Fruit fly (Drosophila melanogaster) whole organism, embryonic: Measurements from ENCODE around the gene CheA75a.

Source experiments
- Abd-B ChIP-seq: fragments of 200-800 bp; sonication (Bioruptor generic); optimal IDR thresholded peaks from 2 replicates; lab custom pipeline; 2018; ENCODE audit warnings: missing biosample characterization, mild to moderate bottlenecking, missing genetic modification characterization, moderate library complexity
- Asciz ChIP-seq: fragments of 200-800 bp; sonication (Bioruptor generic); optimal IDR thresholded peaks from 2 replicates; lab custom pipeline; 2017; ENCODE audit warnings: missing biosample characterization, mild to moderate bottlenecking, missing genetic modification characterization, missing genetic modification reagents
- CG11723 ChIP-seq: fragments of 200-800 bp; sonication (Bioruptor generic); optimal IDR thresholded peaks from 2 replicates; lab custom pipeline; 2017; ENCODE audit warnings: missing biosample characterization, mild to moderate bottlenecking, missing genetic modification characterization
- CG12744 ChIP-seq: fragments of 200-800 bp; sonication (Bioruptor generic); optimal IDR thresholded peaks from 2 replicates; lab custom pipeline; 2016; ENCODE audit warnings: missing biosample characterization, missing genetic modification characterization
- CG14014 ChIP-seq: fragments of 200-800 bp; sonication (Bioruptor generic); IDR thresholded peaks from 2 replicates; pipeline ENCODE4 v1.3.6; 2022; ENCODE audit warnings: missing biosample characterization, missing genetic modification characterization
- CG15696 ChIP-seq: fragments of 200-800 bp; sonication (Bioruptor generic); optimal IDR thresholded peaks from 2 replicates; lab custom pipeline; 2019; ENCODE audit warnings: missing biosample characterization, mild to moderate bottlenecking, missing genetic modification characterization, moderate library complexity
- CG16815 ChIP-seq: fragments of 200-800 bp; sonication (Bioruptor generic); optimal IDR thresholded peaks from 3 replicates; lab custom pipeline; 2017; ENCODE audit warnings: missing biosample characterization, mild to moderate bottlenecking, missing genetic modification characterization
- CG17328 ChIP-seq: fragments of 200-800 bp; sonication (Bioruptor generic); IDR thresholded peaks from 2 replicates; pipeline ENCODE4 v1.3.6; 2022; ENCODE audit warnings: missing biosample characterization, missing genetic modification characterization
- CG2199 ChIP-seq: fragments of 200-800 bp; sonication (Bioruptor generic); IDR thresholded peaks from 3 replicates; pipeline ENCODE4 v1.3.6; 2022; ENCODE audit warnings: missing biosample characterization, missing genetic modification characterization
- CG30403 ChIP-seq: fragments of 200-800 bp; sonication (Bioruptor generic); optimal IDR thresholded peaks from 3 replicates; lab custom pipeline; 2016; ENCODE audit warnings: missing biosample characterization, missing genetic modification characterization
- CG30431 ChIP-seq: fragments of 200-800 bp; sonication (Bioruptor generic); optimal IDR thresholded peaks from 2 replicates; lab custom pipeline; 2017; ENCODE audit warnings: missing biosample characterization, missing genetic modification characterization
- CG31224 ChIP-seq: fragments of 200-800 bp; sonication (Bioruptor generic); IDR thresholded peaks from 2 replicates; pipeline ENCODE4 v1.3.6; 2022; ENCODE audit warnings: missing biosample characterization, missing genetic modification characterization
- CG31365 ChIP-seq: fragments of 200-800 bp; sonication (Bioruptor generic); optimal IDR thresholded peaks from 2 replicates; lab custom pipeline; 2018; ENCODE audit warnings: missing biosample characterization, mild to moderate bottlenecking, missing genetic modification characterization
- CG32532 ChIP-seq: fragments of 200-800 bp; sonication (Bioruptor generic); IDR thresholded peaks from 2 replicates; pipeline ENCODE4 v1.3.6; 2022; ENCODE audit warnings: missing biosample characterization, missing genetic modification characterization
- CG32772 ChIP-seq: fragments of 200-800 bp; sonication (Bioruptor generic); IDR thresholded peaks from 2 replicates; pipeline ENCODE4 v1.3.6; 2022; ENCODE audit warnings: missing biosample characterization, missing genetic modification characterization
- CG3281 ChIP-seq: fragments of 200-800 bp; sonication (Bioruptor generic); optimal IDR thresholded peaks from 3 replicates; lab custom pipeline; 2017; ENCODE audit warnings: missing biosample characterization, mild to moderate bottlenecking, missing genetic modification characterization
- CG3847 ChIP-seq: fragments of 200-800 bp; sonication (Bioruptor generic); IDR thresholded peaks from 2 replicates; pipeline ENCODE4 v1.3.6; 2022; ENCODE audit warnings: missing biosample characterization, missing genetic modification characterization
- CG5245 ChIP-seq: fragments of 200-800 bp; sonication (Bioruptor generic); optimal IDR thresholded peaks from 3 replicates; lab custom pipeline; 2016; ENCODE audit warnings: missing biosample characterization, missing genetic modification characterization
- CG6791 ChIP-seq: fragments of 200-800 bp; sonication (Bioruptor generic); IDR thresholded peaks from 3 replicates; pipeline ENCODE4 v1.3.6; 2022; ENCODE audit warnings: missing biosample characterization, missing genetic modification characterization; ENCODE audit not compliant: partially characterized antibody
- CG6854 ChIP-seq: fragments of 200-800 bp; sonication (Bioruptor generic); optimal IDR thresholded peaks from 3 replicates; lab custom pipeline; 2017; ENCODE audit warnings: missing biosample characterization, mild to moderate bottlenecking, missing genetic modification characterization
- CG8281 ChIP-seq: fragments of 200-800 bp; sonication (Bioruptor generic); optimal IDR thresholded peaks from 2 replicates; lab custom pipeline; 2018; ENCODE audit warnings: missing biosample characterization, mild to moderate bottlenecking, missing genetic modification characterization, moderate library complexity
- CG8359 ChIP-seq: fragments of 200-800 bp; sonication (Bioruptor generic); optimal IDR thresholded peaks from 2 replicates; lab custom pipeline; 2017; ENCODE audit warnings: missing biosample characterization, mild to moderate bottlenecking, missing genetic modification characterization, borderline replicate concordance
- CG9932 ChIP-seq: fragments of 200-800 bp; sonication (Bioruptor generic); IDR thresholded peaks from 2 replicates; pipeline ENCODE4 v1.3.6; 2022; ENCODE audit warnings: missing biosample characterization, missing genetic modification characterization
- CkIIα-i1 ChIP-seq: fragments of 200-800 bp; sonication (Bioruptor generic); IDR thresholded peaks from 2 replicates; pipeline ENCODE4 v1.3.6; 2022; ENCODE audit warnings: missing biosample characterization, missing genetic modification characterization
- Dll ChIP-seq: fragments of 200-800 bp; sonication (Bioruptor generic); IDR thresholded peaks from 4 replicates; pipeline ENCODE4 v1.3.6; 2022; ENCODE audit warnings: missing biosample characterization, missing genetic modification characterization; ENCODE audit not compliant: partially characterized antibody
- Fer1 ChIP-seq: fragments of 200-800 bp; sonication (Bioruptor generic); optimal IDR thresholded peaks from 2 replicates; lab custom pipeline; 2017; ENCODE audit warnings: missing biosample characterization, mild to moderate bottlenecking, missing genetic modification characterization
- HLHmδ ChIP-seq: fragments of 200-800 bp; sonication (Bioruptor generic); optimal IDR thresholded peaks from 2 replicates; lab custom pipeline; 2018; ENCODE audit warnings: missing biosample characterization, mild to moderate bottlenecking, missing genetic modification characterization, moderate library complexity
- MTF-1 ChIP-seq: fragments of 200-800 bp; sonication (Bioruptor generic); optimal IDR thresholded peaks from 2 replicates; lab custom pipeline; 2018; ENCODE audit warnings: missing biosample characterization, mild to moderate bottlenecking, missing genetic modification characterization, borderline replicate concordance
- Nf-YA ChIP-seq: fragments of 200-800 bp; sonication (Bioruptor generic); IDR thresholded peaks from 2 replicates; pipeline ENCODE4 v1.3.6; 2022; ENCODE audit warnings: missing biosample characterization, missing genetic modification characterization
- Sox100B ChIP-seq: fragments of 200-800 bp; sonication (Bioruptor generic); optimal IDR thresholded peaks from 3 replicates; lab custom pipeline; 2018; ENCODE audit warnings: missing biosample characterization, mild to moderate bottlenecking, missing genetic modification characterization
- bab2 ChIP-seq: fragments of 200-800 bp; sonication (Bioruptor generic); optimal IDR thresholded peaks from 2 replicates; lab custom pipeline; 2016; ENCODE audit warnings: missing biosample characterization, missing genetic modification characterization
- br ChIP-seq: fragments of >200 bp; optimal IDR thresholded peaks from 2 replicates; lab custom pipeline; 2017
- chinmo ChIP-seq: fragments of 200-800 bp; sonication (Bioruptor generic); IDR thresholded peaks from 4 replicates; pipeline ENCODE4 v1.3.6; 2022; ENCODE audit warnings: missing biosample characterization, missing genetic modification characterization; ENCODE audit not compliant: partially characterized antibody
- danr ChIP-seq: fragments of 200-800 bp; sonication (Bioruptor generic); IDR thresholded peaks from 2 replicates; pipeline ENCODE4 v1.3.6; 2022; ENCODE audit warnings: missing biosample characterization, missing genetic modification characterization
- eve ChIP-seq, 2 experiments: fragments of >200 bp; optimal IDR thresholded peaks; 2 replicates each; lab custom pipeline; 2017; ENCODE audit warnings: missing biosample characterization in 2 of 2, missing genetic modification characterization in 2 of 2
- gfzf ChIP-seq: fragments of 200-800 bp; sonication (Bioruptor generic); optimal IDR thresholded peaks from 2 replicates; lab custom pipeline; 2016; ENCODE audit warnings: missing biosample characterization, mild to moderate bottlenecking, missing genetic modification characterization, moderate library complexity
- grn ChIP-seq: fragments of 200-800 bp; sonication (Bioruptor generic); optimal IDR thresholded peaks from 3 replicates; lab custom pipeline; 2017; ENCODE audit warnings: missing biosample characterization, missing genetic modification characterization
- jing ChIP-seq: fragments of 200-800 bp; sonication (Bioruptor generic); optimal IDR thresholded peaks from 2 replicates; lab custom pipeline; 2018; ENCODE audit warnings: missing biosample characterization, mild to moderate bottlenecking, missing genetic modification characterization
- klu ChIP-seq: fragments of 200-800 bp; sonication (Bioruptor generic); IDR thresholded peaks from 2 replicates; pipeline ENCODE4 v1.3.6; 2022; ENCODE audit warnings: missing biosample characterization, missing genetic modification characterization
- lola ChIP-seq, 3 experiments: fragments of >200 bp in 2 of 3; fragments of 200-800 bp in 1 of 3; sonication (Bioruptor generic) in 1 of 3; optimal IDR thresholded peaks; 2 replicates each; lab custom pipeline; 2017 to 2019; ENCODE audit warnings: missing biosample characterization in 3 of 3, missing genetic modification characterization in 3 of 3, mild to moderate bottlenecking in 1 of 3, moderate library complexity in 1 of 3
- nom ChIP-seq: fragments of 200-800 bp; sonication (Bioruptor generic); optimal IDR thresholded peaks from 2 replicates; lab custom pipeline; 2017; ENCODE audit warnings: missing biosample characterization, missing genetic modification characterization, mild to moderate bottlenecking, moderate library complexity, missing genetic modification reagents
- odd ChIP-seq: fragments of 200-800 bp; sonication (Bioruptor generic); optimal IDR thresholded peaks from 2 replicates; lab custom pipeline; 2017; ENCODE audit warnings: missing biosample characterization, mild to moderate bottlenecking, missing genetic modification characterization
- onecut ChIP-seq: fragments of 200-800 bp; sonication (Bioruptor generic); IDR thresholded peaks from 2 replicates; pipeline ENCODE4 v1.3.6; 2022; ENCODE audit warnings: missing biosample characterization, missing genetic modification characterization
- pita ChIP-seq: fragments of 200-800 bp; sonication (Bioruptor generic); optimal IDR thresholded peaks from 2 replicates; lab custom pipeline; 2017; ENCODE audit warnings: missing biosample characterization, mild to moderate bottlenecking, missing genetic modification characterization
- prd ChIP-seq, 3 experiments: fragments of >200 bp in 2 of 3; fragments of 200-800 bp in 1 of 3; sonication (Bioruptor generic) in 1 of 3; optimal IDR thresholded peaks in 2 of 3; IDR thresholded peaks in 1 of 3; 2 replicates in 2 of 3; 3 replicates in 1 of 3; pipeline versions ENCODE4 v1.3.6 to Lab custom; 2017 to 2022; ENCODE audit warnings: missing biosample characterization in 1 of 3, missing genetic modification characterization in 1 of 3
- sens ChIP-seq: fragments of 200-800 bp; sonication (Bioruptor generic); peaks from one replicate; lab custom pipeline; 2016; ENCODE audit warnings: missing biosample characterization, missing genetic modification characterization
- tin ChIP-seq: fragments of 200-800 bp; sonication (Bioruptor generic); optimal IDR thresholded peaks from 3 replicates; lab custom pipeline; 2016; ENCODE audit warnings: missing biosample characterization, missing genetic modification characterization
- tio ChIP-seq: fragments of 200-800 bp; sonication (Bioruptor generic); optimal IDR thresholded peaks from 2 replicates; lab custom pipeline; 2017; ENCODE audit warnings: missing biosample characterization, missing genetic modification characterization, inconsistent platforms
- yki ChIP-seq: fragments of >200 bp; optimal IDR thresholded peaks from 3 replicates; lab custom pipeline; 2018
- zf30C ChIP-seq: fragments of 200-800 bp; sonication (Bioruptor generic); optimal IDR thresholded peaks from 3 replicates; lab custom pipeline; 2018; ENCODE audit warnings: missing biosample characterization, mild to moderate bottlenecking, missing genetic modification characterization

CheA75a gene

DNA sequence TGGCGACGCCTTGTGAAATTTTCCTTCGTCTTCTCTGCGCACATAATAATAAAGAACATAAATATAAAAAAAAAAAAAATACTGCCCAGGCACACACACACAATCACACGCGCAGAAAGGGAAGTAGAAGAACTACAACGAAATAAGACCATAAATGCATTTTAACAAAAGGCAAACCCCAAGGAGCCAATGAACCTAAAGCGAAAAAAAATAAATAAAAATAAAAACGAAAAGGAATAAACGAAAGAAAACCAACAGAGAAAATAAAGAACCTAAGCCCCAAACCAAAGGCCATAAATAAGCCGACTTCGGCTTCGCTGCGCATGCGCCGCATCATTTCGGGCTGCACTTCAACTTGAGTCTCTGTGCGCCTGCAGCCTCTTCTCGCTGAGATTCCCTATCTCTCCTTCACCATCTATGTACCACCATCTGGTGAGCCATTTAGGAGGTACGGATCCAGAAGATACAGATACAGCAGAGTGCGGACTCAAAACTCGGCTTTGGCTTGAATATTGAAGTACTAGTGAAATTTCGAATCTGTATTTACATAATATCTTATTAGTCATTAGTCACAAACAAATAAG, 30.5 kb upstream of the CheA75a start (continued):
- TF ChIP-seq nom (GFP tag; lab: Kevin White, UChicago) (peak; percentile 89), Fer1 (GFP tag; lab: Kevin White, UChicago) (no peak), bab2 (no peak), klu (GFP tag; lab: Robert Waterston, UW) (no peak), CG32772 (GFP tag; lab: Robert Waterston, UW) (peak; percentile 33; the same call in 1 of the 2 replicates), br (lab: Kevin White, UChicago) (no peak), Dll (no peak), danr (no peak), CG8281 (tag; lab: Kevin White, UChicago) (no peak), zf30C (peak; percentile 11), chinmo (GFP tag; lab: Robert Waterston, UW) (no peak), CG2199 (GFP tag; lab: Robert Waterston, UW) (peak; percentile 81; the same call in 2 of the 3 replicates), yki (lab: Kevin White, UChicago) (no peak), CG15696 (tag; lab: Kevin White, UChicago) (no peak), CG6791 (GFP tag; lab: Robert Waterston, UW) (peak; percentile 35; the same call in 2 of the 3 replicates), gfzf (GFP tag; lab: Kevin White, UChicago) (no peak), onecut (GFP tag; lab: Robert Waterston, UW) (no peak), tin (no peak), CG16815 (GFP tag; lab: Kevin White, UChicago) (no peak), CG5245 (no peak), Asciz (GFP tag; lab: Kevin White, UChicago) (no peak), eve (GFP tag; optimal IDR thresholded peaks at IDR 0.05; lab: Kevin White, UChicago) (no peak), pita (no peak), CG30403 (GFP tag; lab: Kevin White, UChicago) (no peak), CG14014 (GFP tag; lab: Robert Waterston, UW) (no peak), lola (GFP tag; optimal IDR thresholded peaks at IDR 0.05; lab: Kevin White, UChicago) (no peak), HLHmδ (GFP tag; lab: Kevin White, UChicago) (no peak), CG31224 (GFP tag; lab: Robert Waterston, UW) (no peak; the same call in 1 of the 2 replicates), CG32532 (no peak), jing (GFP tag; lab: Kevin White, UChicago) (no peak), prd (optimal IDR thresholded peaks at IDR 0.05; lab: Kevin White, UChicago) (no peak), prd (GFP tag; IDR thresholded peaks at IDR 0.05; lab: Robert Waterston, UW) (no peak), CkIIα-i1 (GFP tag; lab: Robert Waterston, UW) (no peak), Sox100B (GFP tag; lab: Kevin White, UChicago) (no peak), CG8359 (GFP tag; lab: Kevin White, UChicago) (no peak), CG12744 (GFP tag; lab: Kevin White, UChicago) (no peak), sens (GFP tag; lab: Kevin White, UChicago) (peak; percentile 59), tio (GFP tag; lab: Kevin White, UChicago) (no peak), Abd-B (GFP tag; lab: Kevin White, UChicago) (no peak), CG3281 (GFP tag; lab: Kevin White, UChicago) (no peak), CG30431 (GFP tag; lab: Kevin White, UChicago) (no peak), CG3847 (no peak), odd (no peak), CG6854 (GFP tag; lab: Kevin White, UChicago) (no peak), grn (peak; percentile 18), CG17328 (no peak), CG9932 (GFP tag; lab: Robert Waterston, UW) (no peak), CG31365 (tag; lab: Kevin White, UChicago) (no peak), MTF-1 (GFP tag; lab: Kevin White, UChicago) (no peak), CG11723 (GFP tag; lab: Kevin White, UChicago) (no peak), Nf-YA (GFP tag; lab: Robert Waterston, UW) (no peak)
